Fruit fly (Drosophila melanogaster) whole organism, embryonic: Measurements from ENCODE around the gene Arc42.

Experiments used
- Abd-B ChIP-seq: fragments of 200-800 bp; sonication (Bioruptor generic); optimal IDR thresholded peaks from 2 replicates; lab custom pipeline; 2018; ENCODE audit warnings: missing biosample characterization, mild to moderate bottlenecking, missing genetic modification characterization, moderate library complexity
- Antp ChIP-seq: fragments of 200-800 bp; sonication (Bioruptor generic); optimal IDR thresholded peaks from 3 replicates; lab custom pipeline; 2016; ENCODE audit warnings: missing biosample characterization, missing genetic modification characterization
- Atf-2 ChIP-seq: fragments of 200-800 bp; sonication (Bioruptor generic); optimal IDR thresholded peaks from 2 replicates; lab custom pipeline; 2016; ENCODE audit warnings: missing biosample characterization, missing genetic modification characterization
- Bteb2 ChIP-seq: fragments of 200-800 bp; sonication (Bioruptor generic); optimal IDR thresholded peaks from 2 replicates; lab custom pipeline; 2016; ENCODE audit warnings: missing biosample characterization, missing genetic modification characterization
- CG10147 ChIP-seq: fragments of 200-800 bp; sonication (Bioruptor generic); optimal IDR thresholded peaks from 2 replicates; lab custom pipeline; 2019; ENCODE audit warnings: missing biosample characterization, mild to moderate bottlenecking, missing genetic modification characterization, moderate library complexity
- CG10267 ChIP-seq: fragments of 200-800 bp; sonication (Bioruptor generic); optimal IDR thresholded peaks from 2 replicates; lab custom pipeline; 2018; ENCODE audit warnings: missing biosample characterization, mild to moderate bottlenecking, missing genetic modification characterization, moderate library complexity
- CG12155 ChIP-seq: fragments of 200-800 bp; sonication (Bioruptor generic); optimal IDR thresholded peaks from 3 replicates; lab custom pipeline; 2016; ENCODE audit warnings: missing biosample characterization, missing genetic modification characterization
- CG12219 ChIP-seq: fragments of 200-800 bp; sonication (Bioruptor generic); optimal IDR thresholded peaks from 3 replicates; lab custom pipeline; 2018; ENCODE audit warnings: missing biosample characterization, mild to moderate bottlenecking, missing genetic modification characterization
- CG12299 ChIP-seq: fragments of 200-800 bp; sonication (Bioruptor generic); optimal IDR thresholded peaks from 2 replicates; lab custom pipeline; 2018; ENCODE audit warnings: missing biosample characterization, mild to moderate bottlenecking, missing genetic modification characterization
- CG14965 ChIP-seq: fragments of 200-800 bp; sonication (Bioruptor generic); optimal IDR thresholded peaks from 2 replicates; lab custom pipeline; 2016; ENCODE audit warnings: missing biosample characterization, missing genetic modification characterization, borderline replicate concordance
- CG15514 ChIP-seq: fragments of 200-800 bp; sonication (Bioruptor generic); optimal IDR thresholded peaks from 3 replicates; lab custom pipeline; 2017; ENCODE audit warnings: missing biosample characterization, missing genetic modification characterization, mild to moderate bottlenecking, moderate library complexity, missing genetic modification reagents
- CG1602 ChIP-seq: fragments of 200-800 bp; sonication (Bioruptor generic); optimal IDR thresholded peaks from 3 replicates; lab custom pipeline; 2016; ENCODE audit warnings: missing biosample characterization, missing genetic modification characterization
- CG1603 ChIP-seq: fragments of 200-800 bp; sonication (Bioruptor generic); optimal IDR thresholded peaks from 2 replicates; lab custom pipeline; 2019; ENCODE audit warnings: missing biosample characterization, mild to moderate bottlenecking, missing genetic modification characterization, moderate library complexity
- CG2712 ChIP-seq: fragments of 200-800 bp; optimal IDR thresholded peaks from 3 replicates; lab custom pipeline; 2019; ENCODE audit warnings: missing biosample characterization, mild to moderate bottlenecking, missing genetic modification characterization, moderate library complexity
- CG34376 ChIP-seq: fragments of 200-800 bp; sonication (Bioruptor generic); optimal IDR thresholded peaks from 2 replicates; lab custom pipeline; 2018; ENCODE audit warnings: missing biosample characterization, mild to moderate bottlenecking, missing genetic modification characterization
- CG34422 ChIP-seq: fragments of 200-800 bp; sonication (Bioruptor generic); IDR thresholded peaks from 3 replicates; pipeline ENCODE4 v1.3.6; 2022; ENCODE audit warnings: missing biosample characterization, missing genetic modification characterization
- CG3847 ChIP-seq: fragments of 200-800 bp; sonication (Bioruptor generic); IDR thresholded peaks from 2 replicates; pipeline ENCODE4 v1.3.6; 2022; ENCODE audit warnings: missing biosample characterization, missing genetic modification characterization
- CG42726 ChIP-seq: fragments of 200-800 bp; sonication (Bioruptor generic); IDR thresholded peaks from 2 replicates; pipeline ENCODE4 v1.3.6; 2022; ENCODE audit warnings: missing biosample characterization, missing genetic modification characterization; ENCODE audit not compliant: partially characterized antibody
- CG4617 ChIP-seq: fragments of 200-800 bp; sonication (Bioruptor generic); optimal IDR thresholded peaks from 3 replicates; lab custom pipeline; 2016; ENCODE audit warnings: missing biosample characterization, missing genetic modification characterization, borderline replicate concordance
- CG7357 ChIP-seq: fragments of 200-800 bp; sonication (Bioruptor generic); IDR thresholded peaks from 3 replicates; pipeline ENCODE4 v1.3.6; 2022; ENCODE audit warnings: missing biosample characterization, missing genetic modification characterization
- CG7372 ChIP-seq: fragments of 200-800 bp; sonication (Bioruptor generic); IDR thresholded peaks from 2 replicates; pipeline ENCODE4 v1.3.6; 2022; ENCODE audit warnings: missing biosample characterization, missing genetic modification characterization
- CG8765 ChIP-seq: fragments of 200-800 bp; sonication (Bioruptor generic); IDR thresholded peaks from 2 replicates; pipeline ENCODE4 v1.3.6; 2022; ENCODE audit warnings: missing biosample characterization, missing genetic modification characterization
- CG9215 ChIP-seq: fragments of 200-800 bp; sonication (Bioruptor generic); IDR thresholded peaks from 2 replicates; pipeline ENCODE4 v1.3.6; 2022; ENCODE audit warnings: missing biosample characterization, missing genetic modification characterization
- Camta ChIP-seq: fragments of 200-800 bp; sonication (Bioruptor generic); optimal IDR thresholded peaks from 2 replicates; lab custom pipeline; 2016; ENCODE audit warnings: missing biosample characterization, missing genetic modification characterization
- CkIIα-i1 ChIP-seq: fragments of 200-800 bp; sonication (Bioruptor generic); IDR thresholded peaks from 2 replicates; pipeline ENCODE4 v1.3.6; 2022; ENCODE audit warnings: missing biosample characterization, missing genetic modification characterization
- HHEX ChIP-seq: fragments of 200-800 bp; sonication (Bioruptor generic); optimal IDR thresholded peaks from 3 replicates; lab custom pipeline; 2017; ENCODE audit warnings: missing biosample characterization, mild to moderate bottlenecking, missing genetic modification characterization, missing genetic modification reagents
- Hr51 ChIP-seq, 2 experiments: fragments of 200-800 bp; sonication (Bioruptor generic); optimal IDR thresholded peaks; 2 replicates in 1 of 2; 3 replicates in 1 of 2; lab custom pipeline; 2016 to 2018; ENCODE audit warnings: missing biosample characterization in 2 of 2, missing genetic modification characterization in 2 of 2, mild to moderate bottlenecking in 1 of 2, moderate library complexity in 1 of 2
- Jarid2 ChIP-seq: fragments of 200-800 bp; sonication (Bioruptor generic); optimal IDR thresholded peaks from 3 replicates; lab custom pipeline; 2017; ENCODE audit warnings: mild to moderate bottlenecking, missing biosample characterization, missing genetic modification reagents, missing genetic modification characterization
- Nf-YA ChIP-seq: fragments of 200-800 bp; sonication (Bioruptor generic); IDR thresholded peaks from 2 replicates; pipeline ENCODE4 v1.3.6; 2022; ENCODE audit warnings: missing biosample characterization, missing genetic modification characterization
- Nf-YC ChIP-seq: fragments of 200-800 bp; optimal IDR thresholded peaks from 3 replicates; lab custom pipeline; 2019; ENCODE audit warnings: missing biosample characterization, mild to moderate bottlenecking, missing genetic modification characterization, moderate library complexity
- PHDP ChIP-seq: fragments of 200-800 bp; sonication (Bioruptor generic); optimal IDR thresholded peaks from 3 replicates; lab custom pipeline; 2018; ENCODE audit warnings: missing biosample characterization, mild to moderate bottlenecking, missing genetic modification characterization, moderate library complexity
- Sox102F ChIP-seq: fragments of 200-800 bp; sonication (Bioruptor generic); optimal IDR thresholded peaks from 2 replicates; lab custom pipeline; 2018; ENCODE audit warnings: missing biosample characterization, mild to moderate bottlenecking, missing genetic modification characterization, moderate library complexity
- bcd ChIP-seq: fragments of 200-800 bp; sonication (Bioruptor generic); optimal IDR thresholded peaks from 2 replicates; lab custom pipeline; 2017; ENCODE audit warnings: missing biosample characterization, mild to moderate bottlenecking, missing genetic modification characterization
- cg ChIP-seq: fragments of 200-800 bp; sonication (Bioruptor generic); optimal IDR thresholded peaks from 3 replicates; lab custom pipeline; 2019; ENCODE audit warnings: missing biosample characterization, mild to moderate bottlenecking, missing genetic modification characterization, moderate library complexity
- ci ChIP-seq: fragments of 200-800 bp; sonication (Bioruptor generic); IDR thresholded peaks from 3 replicates; pipeline ENCODE4 v1.3.6; 2022; ENCODE audit warnings: missing biosample characterization, missing genetic modification characterization
- dmrt99B ChIP-seq: fragments of 200-800 bp; sonication (Bioruptor generic); optimal IDR thresholded peaks from 2 replicates; lab custom pipeline; 2018; ENCODE audit warnings: missing biosample characterization, mild to moderate bottlenecking, missing genetic modification characterization, moderate library complexity
- dpn ChIP-seq, 2 experiments: fragments of 200-800 bp; sonication (Bioruptor generic); optimal IDR thresholded peaks; 3 replicates each; lab custom pipeline; 2016; ENCODE audit warnings: missing biosample characterization in 2 of 2, missing genetic modification characterization in 2 of 2
- gce ChIP-seq: fragments of 200-800 bp; sonication (Bioruptor generic); IDR thresholded peaks from 3 replicates; pipeline ENCODE4 v1.3.6; 2022; ENCODE audit warnings: missing biosample characterization, missing genetic modification characterization
- gcm2 ChIP-seq: fragments of 200-800 bp; sonication (Bioruptor generic); optimal IDR thresholded peaks from 2 replicates; lab custom pipeline; 2016; ENCODE audit warnings: missing biosample characterization, missing genetic modification characterization
- h ChIP-seq: fragments of >200 bp; optimal IDR thresholded peaks from 2 replicates; lab custom pipeline; 2017
- hth ChIP-seq: fragments of >200 bp; optimal IDR thresholded peaks from 2 replicates; lab custom pipeline; 2017; ENCODE audit warnings: inconsistent platforms
- klu ChIP-seq: fragments of 200-800 bp; sonication (Bioruptor generic); IDR thresholded peaks from 2 replicates; pipeline ENCODE4 v1.3.6; 2022; ENCODE audit warnings: missing biosample characterization, missing genetic modification characterization
- maf-S ChIP-seq: fragments of 200-800 bp; sonication (Bioruptor generic); optimal IDR thresholded peaks from 2 replicates; lab custom pipeline; 2016; ENCODE audit warnings: missing biosample characterization, missing genetic modification characterization
- nerfin-2 ChIP-seq: fragments of 200-800 bp; sonication (Bioruptor generic); IDR thresholded peaks from 2 replicates; pipeline ENCODE4 v1.3.6; 2022; ENCODE audit warnings: missing biosample characterization, missing genetic modification characterization; ENCODE audit not compliant: partially characterized antibody
- pnt ChIP-seq: fragments of 200-800 bp; sonication (Bioruptor generic); optimal IDR thresholded peaks from 3 replicates; lab custom pipeline; 2016; ENCODE audit warnings: missing biosample characterization, missing genetic modification characterization
- sens ChIP-seq: fragments of 200-800 bp; sonication (Bioruptor generic); peaks from one replicate; lab custom pipeline; 2016; ENCODE audit warnings: missing biosample characterization, missing genetic modification characterization
- shn ChIP-seq: fragments of 200-800 bp; sonication (Bioruptor generic); optimal IDR thresholded peaks from 3 replicates; lab custom pipeline; 2016; ENCODE audit warnings: missing biosample characterization, missing genetic modification characterization
- ssp ChIP-seq: fragments of 200-800 bp; sonication (Bioruptor generic); IDR thresholded peaks from 2 replicates; pipeline ENCODE4 v1.3.6; 2022; ENCODE audit warnings: missing biosample characterization, missing genetic modification characterization
- yki ChIP-seq: fragments of >200 bp; optimal IDR thresholded peaks from 3 replicates; lab custom pipeline; 2018
- zen ChIP-seq: fragments of 200-800 bp; sonication (Bioruptor generic); optimal IDR thresholded peaks from 3 replicates; lab custom pipeline; 2018; ENCODE audit warnings: missing biosample characterization, mild to moderate bottlenecking, missing genetic modification characterization, moderate library complexity
- zf30C ChIP-seq: fragments of 200-800 bp; sonication (Bioruptor generic); optimal IDR thresholded peaks from 3 replicates; lab custom pipeline; 2018; ENCODE audit warnings: missing biosample characterization, mild to moderate bottlenecking, missing genetic modification characterization

Gene Arc42

dm6 chr3R:19847591-19848256, 29.8 kb upstream of the Arc42 start (continued):
- TF ChIP-seq klu (GFP tag; lab: Robert Waterston, UW) (no peak), CG42726 (GFP tag; lab: Robert Waterston, UW) (no peak), Camta (no peak), dpn (GFP tag; optimal IDR thresholded peaks at IDR 0.05; lab: Kevin White, UChicago) (no peak), CG7372 (GFP tag; lab: Robert Waterston, UW) (no peak), CG12299 (tag; lab: Kevin White, UChicago) (peak; percentile 58), CG1603 (tag; lab: Kevin White, UChicago) (no peak), Nf-YC (tag; lab: Kevin White, UChicago) (peak; percentile 4), CG34376 (GFP tag; lab: Kevin White, UChicago) (peak; percentile 63), ssp (no peak), zen (no peak), zf30C (GFP tag; lab: Kevin White, UChicago) (no peak), yki (lab: Kevin White, UChicago) (no peak), Atf-2 (GFP tag; lab: Kevin White, UChicago) (peak; percentile 9), cg (no peak), CG2712 (tag; lab: Kevin White, UChicago) (no peak), pnt (GFP tag; lab: Kevin White, UChicago) (no peak), CG9215 (no peak), gce (GFP tag; lab: Robert Waterston, UW) (peak; percentile 74; the same call in 2 of the 3 replicates), CG1602 (no peak), Antp (GFP tag; lab: Kevin White, UChicago) (no peak), dmrt99B (tag; lab: Kevin White, UChicago) (no peak), PHDP (tag; lab: Kevin White, UChicago) (peak; percentile 72), CG12155 (GFP tag; lab: Kevin White, UChicago) (no peak), CG10267 (no peak), CG7357 (no peak), Jarid2 (GFP tag; lab: Kevin White, UChicago) (no peak), hth (no peak), maf-S (no peak), CG14965 (GFP tag; lab: Kevin White, UChicago) (no peak), CG8765 (GFP tag; lab: Robert Waterston, UW) (no peak), CG15514 (GFP tag; lab: Kevin White, UChicago) (no peak), CG4617 (GFP tag; lab: Kevin White, UChicago) (no peak), h (lab: Kevin White, UChicago) (no peak), nerfin-2 (GFP tag; lab: Robert Waterston, UW) (no peak), CG3847 (GFP tag; lab: Robert Waterston, UW) (no peak), gcm2 (GFP tag; lab: Kevin White, UChicago) (peak; percentile 25), bcd (GFP tag; lab: Kevin White, UChicago) (no peak), shn (GFP tag; lab: Kevin White, UChicago) (peak; percentile 26), Hr51 (GFP tag; optimal IDR thresholded peaks at IDR 0.05; lab: Kevin White, UChicago) (no peak), ci (peak; percentile 65; the same call in 2 of the 3 replicates), Abd-B (GFP tag; lab: Kevin White, UChicago) (no peak), CG10147 (no peak), sens (GFP tag; lab: Kevin White, UChicago) (peak; percentile 76), CG12219 (GFP tag; lab: Kevin White, UChicago) (peak; percentile 76), CG34422 (GFP tag; lab: Robert Waterston, UW) (peak; percentile 51; the same call in 1 of the 3 replicates), Nf-YA (peak; percentile 42), Bteb2 (GFP tag; lab: Kevin White, UChicago) (no peak), CkIIα-i1 (GFP tag; lab: Robert Waterston, UW) (no peak), HHEX (no peak), Sox102F (GFP tag; lab: Kevin White, UChicago) (no peak)
